Worm (Caenorhabditis elegans): Measurements from ENCODE around the gene tut-2.

tut-2 gene

ce11 chrV:10683458-10683857, 25.4 kb downstream of the tut-2 start:
- TF ChIP-seq ZK546.5 (tag; optimal IDR thresholded peaks at IDR 0.05) (no peak), skn-1 (tag; optimal IDR thresholded peaks at IDR 0.05) (no peak), crh-2 (tag; optimal IDR thresholded peaks at IDR 0.05) (no peak), elt-3 (tag; optimal IDR thresholded peaks at IDR 0.05) (no peak), sma-3 (GFP tag; optimal IDR thresholded peaks at IDR 0.05) (no peak), ceh-16 (tag; optimal IDR thresholded peaks at IDR 0.05) (no peak), nhr-12 (tag; optimal IDR thresholded peaks at IDR 0.05) (no peak)

- no peak for TF ChIP-seq ztf-4 (tag; optimal IDR thresholded peaks at IDR 0.05)
- no peak for TF ChIP-seq ama-1 (optimal IDR thresholded peaks at IDR 0.05)
- no peak for TF ChIP-seq skn-1 (tag; optimal IDR thresholded peaks at IDR 0.05)
- no peak for TF ChIP-seq ztf-1 (GFP tag; conservative IDR thresholded peaks at IDR 0.05)
- no peak for TF ChIP-seq sma-3 (GFP tag; optimal IDR thresholded peaks at IDR 0.05)
- TF ChIP-seq alr-1 (tag; optimal IDR thresholded peaks at IDR 0.05), result no peak
- no peak for TF ChIP-seq dmd-4 (tag; optimal IDR thresholded peaks at IDR 0.05)
- no peak for TF ChIP-seq C34F6.9 (tag; optimal IDR thresholded peaks at IDR 0.05)
- TF ChIP-seq nhr-77 (tag; optimal IDR thresholded peaks at IDR 0.05), result no peak
- no peak for TF ChIP-seq mbf-1 (tag; optimal IDR thresholded peaks at IDR 0.05)
- no peak for TF ChIP-seq mab-5 (tag; optimal IDR thresholded peaks at IDR 0.05)
Measured at ce11 chrV:10684748-10685147, 26.7 kb downstream of the tut-2 start.

- TF ChIP-seq F13H6.1 (tag; optimal IDR thresholded peaks at IDR 0.05) (peak; percentile 16), gmeb-1 (tag; optimal IDR thresholded peaks at IDR 0.05) (no peak)
Measured at ce11 chrV:10687601-10688000, 29.6 kb downstream of the tut-2 start, which contains the start of gene F29F11.20. TSS of gene F29F11.20 (plus strand) at chrV:10687901.

- no peak for TF ChIP-seq ama-1 (optimal IDR thresholded peaks at IDR 0.05)
- TF ChIP-seq nhr-129 (tag; optimal IDR thresholded peaks at IDR 0.05), result peak; percentile 42
- peak; percentile 21 for TF ChIP-seq sma-9 (GFP tag; optimal IDR thresholded peaks at IDR 0.05)
- no peak for TF ChIP-seq sma-9 (tag; optimal IDR thresholded peaks at IDR 0.05)
- TF ChIP-seq F13H6.1 (tag; optimal IDR thresholded peaks at IDR 0.05), result peak; percentile 53
- no peak for TF ChIP-seq ztf-1 (GFP tag; conservative IDR thresholded peaks at IDR 0.05)
- no peak for TF ChIP-seq mbf-1 (tag; optimal IDR thresholded peaks at IDR 0.05)
Measured at ce11 chrV:10691313-10691712, 33.3 kb downstream of the tut-2 start.

ce11 chrV:10693749-10694148, 35.7 kb downstream of the tut-2 start:
- TF ChIP-seq mab-5 (tag; optimal IDR thresholded peaks at IDR 0.05), result no peak
- no peak for TF ChIP-seq zag-1 (tag; optimal IDR thresholded peaks at IDR 0.05)
- no peak for TF ChIP-seq R02D3.7 (tag; optimal IDR thresholded peaks at IDR 0.05)
- no peak for TF ChIP-seq sma-3 (GFP tag; optimal IDR thresholded peaks at IDR 0.05)
- TF ChIP-seq lsy-2 (tag; optimal IDR thresholded peaks at IDR 0.05), result no peak
- TF ChIP-seq sem-4 (tag; optimal IDR thresholded peaks at IDR 0.05), result no peak
- TF ChIP-seq nhr-21 (tag; optimal IDR thresholded peaks at IDR 0.05), result no peak
- TF ChIP-seq lin-11 (tag; optimal IDR thresholded peaks at IDR 0.05), result no peak
- no peak for TF ChIP-seq unc-62 (GFP tag; optimal IDR thresholded peaks at IDR 0.05)
- peak; percentile 47 for TF ChIP-seq crh-2 (tag; optimal IDR thresholded peaks at IDR 0.05)
- TF ChIP-seq C34F6.9 (tag; optimal IDR thresholded peaks at IDR 0.05), result no peak
- TF ChIP-seq alr-1 (tag; optimal IDR thresholded peaks at IDR 0.05), result no peak
- TF ChIP-seq fos-1 (tag; optimal IDR thresholded peaks at IDR 0.05), result peak; percentile 95
- no peak for TF ChIP-seq mdl-1 (tag; optimal IDR thresholded peaks at IDR 0.05)
- no peak for TF ChIP-seq nhr-6 (tag; optimal IDR thresholded peaks at IDR 0.05)
- TF ChIP-seq F13H6.1 (tag; optimal IDR thresholded peaks at IDR 0.05), result peak; percentile 77
- TF ChIP-seq nhr-11 (tag; optimal IDR thresholded peaks at IDR 0.05), result no peak
- no peak for TF ChIP-seq nhr-129 (tag; optimal IDR thresholded peaks at IDR 0.05)
- TF ChIP-seq ztf-1 (GFP tag; conservative IDR thresholded peaks at IDR 0.05), result no peak
- TF ChIP-seq sma-9 (GFP tag; optimal IDR thresholded peaks at IDR 0.05), result peak; percentile 86
- no peak for TF ChIP-seq sma-9 (tag; optimal IDR thresholded peaks at IDR 0.05)
- TF ChIP-seq nhr-10 (tag; optimal IDR thresholded peaks at IDR 0.05), result no peak
- no peak for TF ChIP-seq nhr-25 (tag; optimal IDR thresholded peaks at IDR 0.05)
- TF ChIP-seq ZK546.5 (tag; optimal IDR thresholded peaks at IDR 0.05), result no peak
- no peak for TF ChIP-seq peb-1 (tag; optimal IDR thresholded peaks at IDR 0.05)
- TF ChIP-seq gmeb-1 (tag; optimal IDR thresholded peaks at IDR 0.05), result peak; percentile 46
- peak; percentile 23 for TF ChIP-seq egl-27 (tag; optimal IDR thresholded peaks at IDR 0.05)
